Worm (Caenorhabditis elegans): ENCODE data around the gene syd-9.

syd-9 gene

ce11 chrX:7234723-7235203 is 16.9 kb downstream of the syd-9 start:
- no peak for TF ChIP-seq W03F9.2 (tag; optimal IDR thresholded peaks at IDR 0.05)
- no peak for TF ChIP-seq dao-5 (tag; optimal IDR thresholded peaks at IDR 0.05)
- peak; percentile 81 for TF ChIP-seq him-1 (tag; optimal IDR thresholded peaks at IDR 0.05)

ce11 chrX:7236717-7237116 is 18.8 kb downstream of the syd-9 start:
- TF ChIP-seq dao-5 (tag; optimal IDR thresholded peaks at IDR 0.05): no peak
- TF ChIP-seq him-1 (tag; optimal IDR thresholded peaks at IDR 0.05): no peak
- TF ChIP-seq W03F9.2 (tag; optimal IDR thresholded peaks at IDR 0.05): no peak

ce11 chrX:7238562-7238961 is 20.7 kb downstream of the syd-9 start, which contains the start of gene F46H5.3:
Gene F46H5.3, minus strand, starts transcription at chrX:7238662.
- TF ChIP-seq dao-5 (tag; optimal IDR thresholded peaks at IDR 0.05) (no peak), W03F9.2 (tag; optimal IDR thresholded peaks at IDR 0.05) (no peak), him-1 (tag; optimal IDR thresholded peaks at IDR 0.05) (no peak)

- TF ChIP-seq him-1 (tag; optimal IDR thresholded peaks at IDR 0.05): no peak
- no peak for TF ChIP-seq dao-5 (tag; optimal IDR thresholded peaks at IDR 0.05)
- TF ChIP-seq W03F9.2 (tag; optimal IDR thresholded peaks at IDR 0.05): no peak
Measured at ce11 chrX:7242119-7242518, 24.2 kb downstream of the syd-9 start.

- TF ChIP-seq him-1 (tag; optimal IDR thresholded peaks at IDR 0.05) (no peak), dao-5 (tag; optimal IDR thresholded peaks at IDR 0.05) (no peak), W03F9.2 (tag; optimal IDR thresholded peaks at IDR 0.05) (no peak)
Measured at ce11 chrX:7242878-7243277, 25.0 kb downstream of the syd-9 start, which contains the start of gene F46H5.7. Gene F46H5.7, minus strand, starts transcription at chrX:7242983.

ce11 chrX:7244756-7245155 is 26.9 kb downstream of the syd-9 start:
- TF ChIP-seq W03F9.2 (tag; optimal IDR thresholded peaks at IDR 0.05): peak; percentile 22
- no peak for TF ChIP-seq him-1 (tag; optimal IDR thresholded peaks at IDR 0.05)

ce11 chrX:7254558-7254957 is 36.7 kb downstream of the syd-9 start, which contains the start of gene F46H5.4:
Gene F46H5.4, minus strand, starts transcription at chrX:7254610.
- no peak for TF ChIP-seq W03F9.2 (tag; optimal IDR thresholded peaks at IDR 0.05)
- no peak for TF ChIP-seq dao-5 (tag; optimal IDR thresholded peaks at IDR 0.05)
- peak; percentile 15 for TF ChIP-seq him-1 (tag; optimal IDR thresholded peaks at IDR 0.05)

- TF ChIP-seq him-1 (tag; optimal IDR thresholded peaks at IDR 0.05) (no peak), W03F9.2 (tag; optimal IDR thresholded peaks at IDR 0.05) (no peak), dao-5 (tag; optimal IDR thresholded peaks at IDR 0.05) (no peak)
Measured at ce11 chrX:7256891-7257290, 39.0 kb downstream of the syd-9 start, which contains the start of gene F46H5.5. Gene F46H5.5, minus strand, starts transcription at chrX:7256991.

- TF ChIP-seq him-1 (tag; optimal IDR thresholded peaks at IDR 0.05): no peak
- TF ChIP-seq W03F9.2 (tag; optimal IDR thresholded peaks at IDR 0.05): no peak
- TF ChIP-seq dao-5 (tag; optimal IDR thresholded peaks at IDR 0.05): no peak
Measured at ce11 chrX:7260327-7261019, 42.6 kb downstream of the syd-9 start, which contains the start of gene lact-1. Gene lact-1, minus strand, starts transcription at chrX:7260377.

- TF ChIP-seq him-1 (tag; optimal IDR thresholded peaks at IDR 0.05): peak; percentile 84
- no peak for TF ChIP-seq dao-5 (tag; optimal IDR thresholded peaks at IDR 0.05)
- no peak for TF ChIP-seq W03F9.2 (tag; optimal IDR thresholded peaks at IDR 0.05)
Measured at ce11 chrX:7264591-7265306, 46.9 kb downstream of the syd-9 start.

ce11 chrX:7265348-7265747 is 47.5 kb downstream of the syd-9 start, which contains the start of gene F46H5.2:
Gene F46H5.2, plus strand, starts transcription at chrX:7265648.
- TF ChIP-seq him-1 (tag; optimal IDR thresholded peaks at IDR 0.05) (no peak), dao-5 (tag; optimal IDR thresholded peaks at IDR 0.05) (no peak), W03F9.2 (tag; optimal IDR thresholded peaks at IDR 0.05) (no peak)

ce11 chrX:7268965-7269364 is 51.1 kb downstream of the syd-9 start:
- TF ChIP-seq him-1 (tag; optimal IDR thresholded peaks at IDR 0.05) (no peak), W03F9.2 (tag; optimal IDR thresholded peaks at IDR 0.05) (no peak), dao-5 (tag; optimal IDR thresholded peaks at IDR 0.05) (no peak)

ce11 chrX:7269379-7269778 is 51.5 kb downstream of the syd-9 start, which contains the start of gene grd-7:
Gene grd-7, minus strand, starts transcription at chrX:7269479.
- TF ChIP-seq W03F9.2 (tag; optimal IDR thresholded peaks at IDR 0.05) (no peak), dao-5 (tag; optimal IDR thresholded peaks at IDR 0.05) (no peak), him-1 (tag; optimal IDR thresholded peaks at IDR 0.05) (no peak)

ce11 chrX:7271968-7272367 is 54.1 kb downstream of the syd-9 start, which contains the start of gene F46H5.11:
Gene F46H5.11, minus strand, starts transcription at chrX:7272068.
- TF ChIP-seq him-1 (tag; optimal IDR thresholded peaks at IDR 0.05): no peak
- no peak for TF ChIP-seq W03F9.2 (tag; optimal IDR thresholded peaks at IDR 0.05)
- TF ChIP-seq dao-5 (tag; optimal IDR thresholded peaks at IDR 0.05): no peak

Measured in whole organism, L4/young adult.